Fruit fly (Drosophila melanogaster) whole organism, embryonic: ENCODE measurements around the gene Hecw.

Experiments
- Ada2b ChIP-seq: fragments of 200-800 bp; sonication (Bioruptor generic); IDR thresholded peaks from 2 replicates; pipeline ENCODE4 v1.3.6; 2022; ENCODE audit warnings: missing biosample characterization, missing genetic modification characterization
- Atf6 ChIP-seq: fragments of 200-800 bp; sonication (Bioruptor generic); IDR thresholded peaks from 2 replicates; pipeline ENCODE4 v1.3.6; 2022; ENCODE audit warnings: missing biosample characterization, missing genetic modification characterization
- B-H2 ChIP-seq: fragments of 200-800 bp; sonication (Bioruptor generic); optimal IDR thresholded peaks from 2 replicates; lab custom pipeline; 2018; ENCODE audit warnings: missing biosample characterization, mild to moderate bottlenecking, missing genetic modification characterization
- CG10147 ChIP-seq: fragments of 200-800 bp; sonication (Bioruptor generic); optimal IDR thresholded peaks from 2 replicates; lab custom pipeline; 2019; ENCODE audit warnings: missing biosample characterization, mild to moderate bottlenecking, missing genetic modification characterization, moderate library complexity
- CG10979 ChIP-seq: fragments of 200-800 bp; sonication (Bioruptor generic); optimal IDR thresholded peaks from 2 replicates; lab custom pipeline; 2018; ENCODE audit warnings: missing biosample characterization, mild to moderate bottlenecking, missing genetic modification characterization, moderate library complexity
- CG11695 ChIP-seq: fragments of 200-800 bp; sonication (Bioruptor generic); IDR thresholded peaks from 3 replicates; pipeline ENCODE4 v1.3.6; 2022; ENCODE audit warnings: missing biosample characterization, missing genetic modification characterization
- CG11723 ChIP-seq: fragments of 200-800 bp; sonication (Bioruptor generic); optimal IDR thresholded peaks from 2 replicates; lab custom pipeline; 2017; ENCODE audit warnings: missing biosample characterization, mild to moderate bottlenecking, missing genetic modification characterization
- CG12155 ChIP-seq: fragments of 200-800 bp; sonication (Bioruptor generic); optimal IDR thresholded peaks from 3 replicates; lab custom pipeline; 2016; ENCODE audit warnings: missing biosample characterization, missing genetic modification characterization
- CG13775 ChIP-seq: fragments of 200-800 bp; sonication (Bioruptor generic); optimal IDR thresholded peaks from 3 replicates; lab custom pipeline; 2017; ENCODE audit warnings: missing biosample characterization, mild to moderate bottlenecking, missing genetic modification characterization
- CG15601 ChIP-seq: fragments of 200-800 bp; sonication (Bioruptor generic); optimal IDR thresholded peaks from 3 replicates; lab custom pipeline; 2019; ENCODE audit warnings: missing biosample characterization, mild to moderate bottlenecking, missing genetic modification characterization, moderate library complexity
- CG17829 ChIP-seq: fragments of 200-800 bp; optimal IDR thresholded peaks from 2 replicates; lab custom pipeline; 2019; ENCODE audit warnings: missing biosample characterization, mild to moderate bottlenecking, missing genetic modification characterization, moderate library complexity
- CG18476 ChIP-seq: fragments of 200-800 bp; sonication (Bioruptor generic); optimal IDR thresholded peaks from 2 replicates; lab custom pipeline; 2016; ENCODE audit warnings: missing biosample characterization, mild to moderate bottlenecking, missing genetic modification characterization
- CG18619 ChIP-seq: fragments of 200-800 bp; sonication (Bioruptor generic); optimal IDR thresholded peaks from 3 replicates; lab custom pipeline; 2017; ENCODE audit warnings: missing biosample characterization, mild to moderate bottlenecking, missing genetic modification characterization
- CG3065 ChIP-seq: fragments of 200-800 bp; sonication (Bioruptor generic); optimal IDR thresholded peaks from 2 replicates; lab custom pipeline; 2016; ENCODE audit warnings: missing biosample characterization, missing genetic modification characterization
- CG31224 ChIP-seq: fragments of 200-800 bp; sonication (Bioruptor generic); IDR thresholded peaks from 2 replicates; pipeline ENCODE4 v1.3.6; 2022; ENCODE audit warnings: missing biosample characterization, missing genetic modification characterization
- CG3995 ChIP-seq: fragments of 200-800 bp; sonication (Bioruptor generic); optimal IDR thresholded peaks from 3 replicates; lab custom pipeline; 2016; ENCODE audit warnings: missing biosample characterization, missing genetic modification characterization
- CG4820 ChIP-seq: fragments of 200-800 bp; sonication (Bioruptor generic); optimal IDR thresholded peaks from 3 replicates; lab custom pipeline; 2016; ENCODE audit warnings: missing biosample characterization, missing genetic modification characterization
- CG6254 ChIP-seq: fragments of 200-800 bp; sonication (Bioruptor generic); optimal IDR thresholded peaks from 3 replicates; lab custom pipeline; 2017; ENCODE audit warnings: mild to moderate bottlenecking, missing biosample characterization, missing genetic modification reagents, missing genetic modification characterization
- CG6791 ChIP-seq: fragments of 200-800 bp; sonication (Bioruptor generic); IDR thresholded peaks from 3 replicates; pipeline ENCODE4 v1.3.6; 2022; ENCODE audit warnings: missing biosample characterization, missing genetic modification characterization; ENCODE audit not compliant: partially characterized antibody
- CG7786 ChIP-seq: fragments of 200-800 bp; sonication (Bioruptor generic); optimal IDR thresholded peaks from 2 replicates; lab custom pipeline; 2016; ENCODE audit warnings: missing biosample characterization, missing genetic modification characterization
- CoRest ChIP-seq: fragments of 200-800 bp; sonication (Bioruptor generic); optimal IDR thresholded peaks from 3 replicates; lab custom pipeline; 2018; ENCODE audit warnings: missing biosample characterization, mild to moderate bottlenecking, missing genetic modification characterization, moderate library complexity
- D ChIP-seq, 2 experiments: fragments of 200-800 bp in 1 of 2; fragments of >200 bp in 1 of 2; sonication (Bioruptor generic) in 1 of 2; optimal IDR thresholded peaks; 2 replicates in 1 of 2; 3 replicates in 1 of 2; lab custom pipeline; 2017; ENCODE audit warnings: mild to moderate bottlenecking in 1 of 2, missing biosample characterization in 1 of 2, missing genetic modification characterization in 1 of 2, missing genetic modification reagents in 1 of 2
- Hey ChIP-seq: fragments of 200-800 bp; sonication (Bioruptor generic); optimal IDR thresholded peaks from 3 replicates; lab custom pipeline; 2018; ENCODE audit warnings: missing biosample characterization, mild to moderate bottlenecking, missing genetic modification characterization
- Oli ChIP-seq: fragments of 200-800 bp; sonication (Bioruptor generic); optimal IDR thresholded peaks from 2 replicates; lab custom pipeline; 2018; ENCODE audit warnings: missing biosample characterization, mild to moderate bottlenecking, missing genetic modification characterization, moderate library complexity
- PHDP ChIP-seq: fragments of 200-800 bp; sonication (Bioruptor generic); optimal IDR thresholded peaks from 3 replicates; lab custom pipeline; 2018; ENCODE audit warnings: missing biosample characterization, mild to moderate bottlenecking, missing genetic modification characterization, moderate library complexity
- Sox102F ChIP-seq: fragments of 200-800 bp; sonication (Bioruptor generic); optimal IDR thresholded peaks from 2 replicates; lab custom pipeline; 2018; ENCODE audit warnings: missing biosample characterization, mild to moderate bottlenecking, missing genetic modification characterization, moderate library complexity
- az2 ChIP-seq: fragments of 200-800 bp; sonication (Bioruptor generic); optimal IDR thresholded peaks from 3 replicates; lab custom pipeline; 2016; ENCODE audit warnings: missing biosample characterization, missing genetic modification characterization
- bcd ChIP-seq: fragments of 200-800 bp; sonication (Bioruptor generic); optimal IDR thresholded peaks from 2 replicates; lab custom pipeline; 2017; ENCODE audit warnings: missing biosample characterization, mild to moderate bottlenecking, missing genetic modification characterization
- bsh ChIP-seq, 2 experiments: fragments of 200-800 bp; sonication (Bioruptor generic); optimal IDR thresholded peaks; 2 replicates each; lab custom pipeline; 2017 to 2018; ENCODE audit warnings: mild to moderate bottlenecking in 2 of 2, missing biosample characterization in 2 of 2, missing genetic modification characterization in 2 of 2, moderate library complexity in 1 of 2
- caup ChIP-seq: fragments of 200-800 bp; sonication (Bioruptor generic); optimal IDR thresholded peaks from 3 replicates; lab custom pipeline; 2017; ENCODE audit warnings: missing biosample characterization, mild to moderate bottlenecking, missing genetic modification characterization, moderate library complexity; ENCODE audit not compliant: severe bottlenecking
- crp ChIP-seq, 2 experiments: fragments of 200-800 bp; sonication (Bioruptor generic); optimal IDR thresholded peaks; 2 replicates in 1 of 2; 3 replicates in 1 of 2; lab custom pipeline; 2017; ENCODE audit warnings: missing biosample characterization in 2 of 2, missing genetic modification characterization in 2 of 2, mild to moderate bottlenecking in 1 of 2, moderate library complexity in 1 of 2
- dm ChIP-seq: fragments of 200-800 bp; sonication (Bioruptor generic); optimal IDR thresholded peaks from 3 replicates; lab custom pipeline; 2016; ENCODE audit warnings: missing biosample characterization, missing genetic modification characterization
- dysf ChIP-seq: fragments of 200-800 bp; sonication (Bioruptor generic); IDR thresholded peaks from 3 replicates; pipeline ENCODE4 v1.3.6; 2022; ENCODE audit warnings: missing biosample characterization, missing genetic modification characterization
- grau ChIP-seq: fragments of 200-800 bp; optimal IDR thresholded peaks from 3 replicates; lab custom pipeline; 2019; ENCODE audit warnings: missing biosample characterization, mild to moderate bottlenecking, missing genetic modification characterization, moderate library complexity
- hb ChIP-seq: fragments of 200-800 bp; sonication (Bioruptor generic); IDR thresholded peaks from 3 replicates; pipeline ENCODE4 v1.3.6; 2022; ENCODE audit warnings: missing biosample characterization, missing genetic modification characterization; ENCODE audit not compliant: partially characterized antibody
- hkb ChIP-seq, 2 experiments: fragments of 200-800 bp in 1 of 2; fragments of >200 bp in 1 of 2; sonication (Bioruptor generic) in 1 of 2; IDR thresholded peaks in 1 of 2; optimal IDR thresholded peaks in 1 of 2; 2 replicates each; pipeline versions ENCODE4 v1.3.6 to Lab custom; 2017 to 2022; ENCODE audit warnings: missing biosample characterization in 1 of 2, missing genetic modification characterization in 1 of 2
- ind ChIP-seq: fragments of 200-800 bp; sonication (Bioruptor generic); optimal IDR thresholded peaks from 3 replicates; lab custom pipeline; 2016; ENCODE audit warnings: missing biosample characterization, missing genetic modification characterization
- jing ChIP-seq: fragments of 200-800 bp; sonication (Bioruptor generic); optimal IDR thresholded peaks from 2 replicates; lab custom pipeline; 2018; ENCODE audit warnings: missing biosample characterization, mild to moderate bottlenecking, missing genetic modification characterization
- lmd ChIP-seq: fragments of 200-800 bp; sonication (Bioruptor generic); IDR thresholded peaks from 2 replicates; pipeline ENCODE4 v1.3.6; 2022; ENCODE audit warnings: missing biosample characterization, missing genetic modification characterization
- pnt ChIP-seq: fragments of 200-800 bp; sonication (Bioruptor generic); optimal IDR thresholded peaks from 3 replicates; lab custom pipeline; 2016; ENCODE audit warnings: missing biosample characterization, missing genetic modification characterization
- salm ChIP-seq: fragments of 200-800 bp; sonication (Bioruptor generic); optimal IDR thresholded peaks from 2 replicates; lab custom pipeline; 2018; ENCODE audit warnings: missing biosample characterization, mild to moderate bottlenecking, missing genetic modification characterization
- so ChIP-seq: fragments of 200-800 bp; sonication (Bioruptor generic); IDR thresholded peaks from 3 replicates; pipeline ENCODE4 v1.3.6; 2022; ENCODE audit warnings: missing biosample characterization, missing genetic modification characterization
- sob ChIP-seq: fragments of 200-800 bp; sonication (Bioruptor generic); IDR thresholded peaks from 2 replicates; pipeline ENCODE4 v1.3.6; 2022; ENCODE audit warnings: missing biosample characterization, missing genetic modification characterization
- sug ChIP-seq: fragments of 200-800 bp; optimal IDR thresholded peaks from 2 replicates; lab custom pipeline; 2019; ENCODE audit warnings: missing biosample characterization, mild to moderate bottlenecking, missing genetic modification characterization, moderate library complexity
- trem ChIP-seq: fragments of 200-800 bp; optimal IDR thresholded peaks from 3 replicates; lab custom pipeline; 2019; ENCODE audit warnings: missing biosample characterization, mild to moderate bottlenecking, missing genetic modification characterization, moderate library complexity
- vvl ChIP-seq: fragments of 200-800 bp; sonication (Bioruptor generic); IDR thresholded peaks from 2 replicates; pipeline ENCODE4 v1.3.6; 2022; ENCODE audit warnings: missing biosample characterization, missing genetic modification characterization
- zen ChIP-seq: fragments of 200-800 bp; sonication (Bioruptor generic); optimal IDR thresholded peaks from 3 replicates; lab custom pipeline; 2018; ENCODE audit warnings: missing biosample characterization, mild to moderate bottlenecking, missing genetic modification characterization, moderate library complexity
- zfh1 ChIP-seq: fragments of 200-800 bp; sonication (Bioruptor generic); IDR thresholded peaks from 3 replicates; pipeline ENCODE4 v1.3.6; 2022; ENCODE audit warnings: missing biosample characterization, missing genetic modification characterization

Hecw gene

DNA sequence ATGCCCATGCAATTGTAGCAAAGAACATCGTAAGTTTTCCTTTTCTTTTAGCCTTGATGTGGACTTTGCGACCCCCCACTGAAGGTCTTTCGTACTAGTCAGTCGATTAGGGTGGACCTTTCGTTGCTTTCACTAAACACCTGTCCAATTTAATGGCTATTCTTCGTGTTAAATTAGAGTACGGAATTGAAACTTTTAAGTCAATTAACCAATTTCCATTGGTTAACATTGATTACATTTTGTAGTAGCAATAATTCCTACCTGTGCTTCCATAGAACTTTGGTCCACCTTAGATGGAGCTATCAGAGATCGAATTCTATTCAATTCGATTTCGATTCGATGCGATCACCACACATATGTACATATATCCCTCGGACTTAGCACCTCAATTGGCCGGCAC, 55.7 kb downstream of the Hecw start (continued):
- no peak for TF ChIP-seq CG3065 (GFP tag; lab: Kevin White, UChicago)
- TF ChIP-seq B-H2 (GFP tag; lab: Kevin White, UChicago): no peak
- peak in 1 of 2 experiments; percentile 78 for TF ChIP-seq bsh (GFP tag; optimal IDR thresholded peaks at IDR 0.05; lab: Kevin White, UChicago)
- TF ChIP-seq CG18619 (GFP tag; lab: Kevin White, UChicago): peak; percentile 25
- no peak for TF ChIP-seq CG6791 (GFP tag; lab: Robert Waterston, UW)
- peak; percentile 58 for TF ChIP-seq Oli
- peak; percentile 23 for TF ChIP-seq CG13775 (GFP tag; lab: Kevin White, UChicago)
- peak; percentile 50 for TF ChIP-seq CoRest (tag; lab: Kevin White, UChicago)
- peak; percentile 37 for TF ChIP-seq CG17829 (tag; lab: Kevin White, UChicago)
- no peak for TF ChIP-seq crp (GFP tag; optimal IDR thresholded peaks at IDR 0.05; lab: Kevin White, UChicago)
- TF ChIP-seq bcd: peak; percentile 13
- TF ChIP-seq zen: peak; percentile 15
- TF ChIP-seq vvl: peak; percentile 73
- TF ChIP-seq Hey (tag; lab: Kevin White, UChicago): no peak
- TF ChIP-seq sob (GFP tag; lab: Robert Waterston, UW): peak; percentile 38; the same call in 1 of the 2 replicates
- peak; percentile 22 for TF ChIP-seq CG12155 (GFP tag; lab: Kevin White, UChicago)
- TF ChIP-seq salm (tag; lab: Kevin White, UChicago): peak; percentile 51
- TF ChIP-seq CG6254 (GFP tag; lab: Kevin White, UChicago): peak; percentile 52
- peak; percentile 25; the same call in 1 of the 3 replicates for TF ChIP-seq so (GFP tag; lab: Robert Waterston, UW)
- peak; percentile 77 for TF ChIP-seq PHDP
- peak; percentile 44; the same call in 1 of the 2 replicates for TF ChIP-seq Atf6 (GFP tag; lab: Robert Waterston, UW)
- TF ChIP-seq CG31224 (GFP tag; lab: Robert Waterston, UW): no peak
- TF ChIP-seq CG11695 (GFP tag; lab: Robert Waterston, UW): peak; percentile 37; the same call in 1 of the 3 replicates
- peak; percentile 41 for TF ChIP-seq ind (GFP tag; lab: Kevin White, UChicago)
- TF ChIP-seq hb: no peak
- peak; percentile 8 for TF ChIP-seq CG3995 (GFP tag; lab: Kevin White, UChicago)
- TF ChIP-seq D (optimal IDR thresholded peaks at IDR 0.05; lab: Kevin White, UChicago): no peak
- peak; percentile 12 for TF ChIP-seq D (GFP tag; optimal IDR thresholded peaks at IDR 0.05; lab: Kevin White, UChicago)
- peak; percentile 31 for TF ChIP-seq CG7786 (GFP tag; lab: Kevin White, UChicago)
- peak; percentile 51 for TF ChIP-seq CG15601 (tag; lab: Kevin White, UChicago)
- TF ChIP-seq caup (GFP tag; lab: Kevin White, UChicago): peak; percentile 9
- TF ChIP-seq dm (GFP tag; lab: Kevin White, UChicago): peak; percentile 6
- peak; percentile 63 for TF ChIP-seq grau (tag; lab: Kevin White, UChicago)
- peak; percentile 22; the same call in 1 of the 2 replicates for TF ChIP-seq lmd (GFP tag; lab: Robert Waterston, UW)
- TF ChIP-seq CG4820: peak; percentile 32
- peak; percentile 6 for TF ChIP-seq trem
- no peak for TF ChIP-seq hkb (optimal IDR thresholded peaks at IDR 0.05; lab: Kevin White, UChicago)
- peak; percentile 62; the same call in 1 of the 2 replicates for TF ChIP-seq hkb (GFP tag; IDR thresholded peaks at IDR 0.05; lab: Robert Waterston, UW)
- peak; percentile 37 for TF ChIP-seq jing (GFP tag; lab: Kevin White, UChicago)
- peak; percentile 2 for TF ChIP-seq CG11723
- TF ChIP-seq pnt (GFP tag; lab: Kevin White, UChicago): no peak
- TF ChIP-seq dysf (GFP tag; lab: Robert Waterston, UW): 0 out of 3 replicates have a peak, but pooled peaks have one; percentile 45
- TF ChIP-seq zfh1 (GFP tag; lab: Robert Waterston, UW): peak; percentile 59; the same call in 2 of the 3 replicates
- no peak for TF ChIP-seq Sox102F (GFP tag; lab: Kevin White, UChicago)
- TF ChIP-seq Ada2b (GFP tag; lab: Robert Waterston, UW): peak; percentile 44; the same call in 1 of the 2 replicates
- no peak for TF ChIP-seq CG10147 (GFP tag; lab: Kevin White, UChicago)
- TF ChIP-seq sug (tag; lab: Kevin White, UChicago): peak; percentile 77
- TF ChIP-seq CG10979: peak; percentile 54
- TF ChIP-seq az2: peak; percentile 31
- peak; percentile 30 for TF ChIP-seq CG18476
